Fruit fly (Drosophila melanogaster): Measurements from ENCODE around the gene CG44000.

- TF ChIP-seq CG13204 (GFP tag; optimal IDR thresholded peaks at IDR 0.05) (no peak), Pif1A (GFP tag; optimal IDR thresholded peaks at IDR 0.05) (peak; percentile 74), gl (tag; optimal IDR thresholded peaks at IDR 0.05) (peak; percentile 62), fd96Ca (GFP tag; IDR thresholded peaks at IDR 0.05) (no peak; the same call in 2 of the 3 replicates)
Observed at dm6 chr2L:5070797-5071579, 27.9 kb downstream of the CG44000 start, which contains the start of gene RpL37A.

All from whole organism, pupa.